Worm (Caenorhabditis elegans) whole organism, L4 larva: ENCODE measurements around the gene T16G12.8.

ENCODE experiments used
- D1046.2 ChIP-seq: fragments of 200-800 bp; sonication (Bioruptor generic); IDR thresholded peaks from 2 replicates; pipeline ENCODE4 v1.3.6; 2022; ENCODE audit warnings: missing genetic modification characterization, missing compliant biosample characterization
- F10B5.3 ChIP-seq: sonication (generic microtip); optimal IDR thresholded peaks from 2 replicates; lab custom pipeline; 2016; ENCODE audit warnings: mild to moderate bottlenecking, missing genetic modification characterization, missing compliant biosample characterization
- F26F4.8 ChIP-seq: fragments of 200-800 bp; sonication (Bioruptor generic); conservative IDR thresholded peaks from 2 replicates; pipeline ENCODE4 v1.3.6; 2022; ENCODE audit warnings: missing genetic modification characterization, missing compliant biosample characterization
- Y48G9A.11 ChIP-seq: fragments of 200-800 bp; sonication (Bioruptor generic); IDR thresholded peaks from 2 replicates; pipeline ENCODE4 v1.3.6; 2022; ENCODE audit warnings: missing genetic modification reagents, missing genetic modification characterization, missing compliant biosample characterization
- Y75B8A.6 ChIP-seq: fragments of 200-800 bp; sonication (Bioruptor generic); IDR thresholded peaks from 2 replicates; pipeline ENCODE4 v1.3.6; 2022; ENCODE audit warnings: missing genetic modification reagents, missing genetic modification characterization, missing compliant biosample characterization
- ZK546.5 ChIP-seq, 2 experiments: sonication (generic microtip); optimal IDR thresholded peaks; 2 replicates each; lab custom pipeline; 2017; ENCODE audit warnings: missing biosample characterization in 2 of 2, missing genetic modification characterization in 2 of 2
- aha-1 ChIP-seq: fragments of 150-350 bp; peaks from one replicate; lab custom pipeline; 2014; ENCODE audit warnings: missing biosample characterization, missing genetic modification characterization
- aly-2 ChIP-seq: sonication (generic microtip); optimal IDR thresholded peaks from 2 replicates; lab custom pipeline; 2018; ENCODE audit warnings: missing biosample characterization, missing genetic modification characterization
- ces-1 ChIP-seq: fragments of 150-350 bp; sonication (generic microtip); optimal IDR thresholded peaks from 4 replicates; lab custom pipeline; 2014; ENCODE audit warnings: missing biosample characterization, missing genetic modification reagents, missing genetic modification characterization
- cey-2 ChIP-seq: sonication (generic microtip); optimal IDR thresholded peaks from 3 replicates; lab custom pipeline; 2017; ENCODE audit warnings: missing genetic modification characterization, mild to moderate bottlenecking, missing compliant biosample characterization, antibody characterized with exemption, borderline replicate concordance; ENCODE audit not compliant: insufficient read depth
- daf-12 ChIP-seq: fragments of 150-350 bp; optimal IDR thresholded peaks from 2 replicates; lab custom pipeline; 2014; ENCODE audit warnings: missing biosample characterization, missing genetic modification reagents, missing genetic modification characterization
- daf-16 ChIP-seq, 3 experiments: sonication (generic microtip); optimal IDR thresholded peaks; 2 replicates each; lab custom pipeline; 2016 to 2017; ENCODE audit warnings: missing genetic modification characterization in 3 of 3, missing genetic modification reagents in 3 of 3, mild to moderate bottlenecking in 2 of 3, missing compliant biosample characterization in 2 of 3, missing biosample characterization in 1 of 3, moderate library complexity in 1 of 3
- daf-19 ChIP-seq: fragments of 200-800 bp; sonication (Bioruptor generic); conservative IDR thresholded peaks from 2 replicates; pipeline ENCODE4 v1.3.6; 2022; ENCODE audit warnings: missing genetic modification characterization, missing compliant biosample characterization
- dmd-8 ChIP-seq: fragments of 200-800 bp; sonication (Bioruptor generic); IDR thresholded peaks from 2 replicates; pipeline ENCODE4 v1.3.6; 2022; ENCODE audit warnings: missing genetic modification characterization, missing compliant biosample characterization
- duxl-1 ChIP-seq: sonication (generic microtip); optimal IDR thresholded peaks from 2 replicates; lab custom pipeline; 2016; ENCODE audit warnings: mild to moderate bottlenecking, missing genetic modification characterization, moderate library complexity, missing compliant biosample characterization; ENCODE audit not compliant: poor library complexity
- fkh-10 ChIP-seq: fragments of 150-350 bp; optimal IDR thresholded peaks from 2 replicates; lab custom pipeline; 2014; ENCODE audit warnings: missing biosample characterization, missing genetic modification reagents, missing genetic modification characterization
- gei-8 ChIP-seq: fragments of 200-800 bp; sonication (Bioruptor generic); optimal IDR thresholded peaks from 2 replicates; lab custom pipeline; 2018; ENCODE audit warnings: mild to moderate bottlenecking, missing genetic modification characterization, missing compliant biosample characterization
- hmg-1.1 ChIP-seq: fragments of 200-800 bp; sonication (Bioruptor generic); IDR thresholded peaks from 2 replicates; pipeline ENCODE4 v1.3.6; 2022; ENCODE audit warnings: missing genetic modification reagents, missing genetic modification characterization, missing compliant biosample characterization
- lim-7 ChIP-seq: fragments of 200-800 bp; sonication (Bioruptor generic); IDR thresholded peaks from 2 replicates; pipeline ENCODE4 v1.3.6; 2022; ENCODE audit warnings: missing genetic modification characterization, missing compliant biosample characterization
- lin-1 ChIP-seq: fragments of 200-800 bp; sonication (Bioruptor generic); IDR thresholded peaks from 2 replicates; pipeline ENCODE4 v1.3.6; 2022; ENCODE audit warnings: missing genetic modification reagents, missing genetic modification characterization, missing compliant biosample characterization
- lin-13 ChIP-seq: fragments of 150-350 bp; optimal IDR thresholded peaks from 2 replicates; lab custom pipeline; 2014; ENCODE audit warnings: missing biosample characterization, missing genetic modification reagents, missing genetic modification characterization
- lin-15B ChIP-seq: fragments of 150-350 bp; sonication (generic microtip); optimal IDR thresholded peaks from 3 replicates; lab custom pipeline; 2014; ENCODE audit warnings: missing biosample characterization, missing genetic modification characterization
- lin-29 ChIP-seq: fragments of 200-800 bp; sonication (Bioruptor generic); IDR thresholded peaks from 2 replicates; pipeline ENCODE4 v1.3.6; 2022; ENCODE audit warnings: missing genetic modification reagents, missing genetic modification characterization, missing compliant biosample characterization
- madf-5 ChIP-seq, 2 experiments: fragments of 200-800 bp; sonication (Bioruptor generic); IDR thresholded peaks; 2 replicates each; pipeline ENCODE4 v1.3.6; 2022; ENCODE audit warnings: missing compliant biosample characterization in 2 of 2, missing genetic modification characterization in 2 of 2
- mdt-29 ChIP-seq: fragments of 200-800 bp; sonication (Bioruptor generic); IDR thresholded peaks from 2 replicates; pipeline ENCODE4 v1.3.6; 2022; ENCODE audit warnings: missing genetic modification reagents, missing genetic modification characterization, missing compliant biosample characterization
- mep-1 ChIP-seq: fragments of 150-350 bp; sonication (generic microtip); optimal IDR thresholded peaks from 3 replicates; lab custom pipeline; 2014; ENCODE audit warnings: missing biosample characterization, missing genetic modification characterization
- nhr-10 ChIP-seq: fragments of 150-350 bp; optimal IDR thresholded peaks from 2 replicates; lab custom pipeline; 2014; ENCODE audit warnings: missing biosample characterization, missing genetic modification characterization
- nhr-42 ChIP-seq: fragments of 200-800 bp; sonication (Bioruptor generic); IDR thresholded peaks from 2 replicates; pipeline ENCODE4 v1.3.6; 2022; ENCODE audit warnings: missing genetic modification characterization, missing compliant biosample characterization
- pha-4 ChIP-seq, 2 experiments: fragments of 150-350 bp in 1 of 2; fragments of 200-800 bp in 1 of 2; sonication (Bioruptor generic) in 1 of 2; IDR thresholded peaks in 1 of 2; optimal IDR thresholded peaks in 1 of 2; 2 replicates each; pipeline versions ENCODE4 v1.3.6 to Lab custom; 2014 to 2022; ENCODE audit warnings: missing genetic modification characterization in 2 of 2, missing genetic modification reagents in 2 of 2, missing biosample characterization in 1 of 2, missing compliant biosample characterization in 1 of 2
- rbr-2 ChIP-seq: sonication (generic microtip); optimal IDR thresholded peaks from 2 replicates; lab custom pipeline; 2016; ENCODE audit warnings: missing genotype, missing genetic modification characterization, missing compliant biosample characterization
- saeg-2 ChIP-seq: fragments of 200-800 bp; sonication (Bioruptor generic); IDR thresholded peaks from 2 replicates; pipeline ENCODE4 v1.3.6; 2022; ENCODE audit warnings: missing genetic modification reagents, missing genetic modification characterization, missing compliant biosample characterization
- sdz-12 ChIP-seq: fragments of 200-800 bp; sonication (Bioruptor generic); optimal IDR thresholded peaks from 2 replicates; lab custom pipeline; 2018; ENCODE audit warnings: mild to moderate bottlenecking, missing genetic modification characterization, missing compliant biosample characterization
- skn-1 ChIP-seq: fragments of 150-350 bp; optimal IDR thresholded peaks from 2 replicates; lab custom pipeline; 2014; ENCODE audit warnings: missing biosample characterization, missing genetic modification characterization
- snpc-1.2 ChIP-seq: fragments of 200-800 bp; sonication (Bioruptor generic); IDR thresholded peaks from 2 replicates; pipeline ENCODE4 v1.3.6; 2022; ENCODE audit warnings: missing genetic modification reagents, missing genetic modification characterization, missing compliant biosample characterization
- snpc-4 ChIP-seq: fragments of 150-350 bp; optimal IDR thresholded peaks from 2 replicates; lab custom pipeline; 2014; ENCODE audit warnings: missing biosample characterization, missing genetic modification characterization
- spr-1 ChIP-seq: sonication (generic microtip); optimal IDR thresholded peaks from 2 replicates; lab custom pipeline; 2016; ENCODE audit warnings: mild to moderate bottlenecking, missing genetic modification characterization, missing compliant biosample characterization
- tag-97 ChIP-seq: fragments of 200-800 bp; sonication (Bioruptor generic); IDR thresholded peaks from 2 replicates; pipeline ENCODE4 v1.3.6; 2022; ENCODE audit warnings: missing genetic modification characterization, missing compliant biosample characterization
- tra-1 ChIP-seq: fragments of 200-800 bp; sonication (Bioruptor generic); IDR thresholded peaks from 2 replicates; pipeline ENCODE4 v1.3.6; 2022; ENCODE audit warnings: missing genetic modification reagents, missing genetic modification characterization, missing compliant biosample characterization
- unc-130 ChIP-seq: sonication (generic microtip); optimal IDR thresholded peaks from 2 replicates; lab custom pipeline; 2016; ENCODE audit warnings: missing genetic modification reagents, missing genetic modification characterization, missing compliant biosample characterization
- unc-62 ChIP-seq, 3 experiments: fragments of 150-350 bp in 1 of 3; sonication (generic microtip); optimal IDR thresholded peaks in 2 of 3; peaks in 1 of 3; 1 replicate in 1 of 3; 2 replicates in 2 of 3; lab custom pipeline; 2014 to 2017; ENCODE audit warnings: missing biosample characterization in 3 of 3, missing genetic modification characterization in 3 of 3, missing genetic modification reagents in 3 of 3, missing genotype in 1 of 3
- zfp-2 ChIP-seq: sonication (generic microtip); optimal IDR thresholded peaks from 2 replicates; lab custom pipeline; 2016; ENCODE audit warnings: mild to moderate bottlenecking, missing genetic modification characterization, missing compliant biosample characterization
- zfp-3 ChIP-seq: fragments of 200-800 bp; sonication (Bioruptor generic); conservative IDR thresholded peaks from 2 replicates; pipeline ENCODE4 v1.3.6; 2022; ENCODE audit warnings: missing genetic modification reagents, missing genetic modification characterization, missing compliant biosample characterization
- zip-2 ChIP-seq: fragments of 150-350 bp; optimal IDR thresholded peaks from 2 replicates; lab custom pipeline; 2014; ENCODE audit warnings: missing biosample characterization, missing genetic modification characterization

The T16G12.8 gene

ce11 chrIII:10016413-10017051, 42.6 kb upstream of the T16G12.8 start, which contains the start of gene rgs-1 (continued):
- TF ChIP-seq pha-4 (GFP tag; IDR thresholded peaks at IDR 0.05; lab: Robert Waterston, UW), result no peak
- TF ChIP-seq pha-4 (tag; optimal IDR thresholded peaks at IDR 0.05; lab: Kevin White, UChicago), result no peak
- no peak for TF ChIP-seq nhr-10 (tag; lab: Kevin White, UChicago)
- TF ChIP-seq hmg-1.1 (GFP tag; lab: Robert Waterston, UW), result peak; percentile 64
- TF ChIP-seq Y75B8A.6 (GFP tag; lab: Robert Waterston, UW), result no peak
- no peak for TF ChIP-seq lin-1 (GFP tag; lab: Robert Waterston, UW)
- TF ChIP-seq aha-1 (tag; lab: Kevin White, UChicago), result peak; percentile 32
- no peak for TF ChIP-seq tag-97 (GFP tag; lab: Robert Waterston, UW)
- no peak for TF ChIP-seq mep-1 (tag; lab: Kevin White, UChicago)
- no peak for TF ChIP-seq skn-1 (tag; lab: Kevin White, UChicago)
- TF ChIP-seq fkh-10 (GFP tag; lab: Kevin White, UChicago), result peak; percentile 37
- TF ChIP-seq, all 104 proteins: peak for 8

DNA sequence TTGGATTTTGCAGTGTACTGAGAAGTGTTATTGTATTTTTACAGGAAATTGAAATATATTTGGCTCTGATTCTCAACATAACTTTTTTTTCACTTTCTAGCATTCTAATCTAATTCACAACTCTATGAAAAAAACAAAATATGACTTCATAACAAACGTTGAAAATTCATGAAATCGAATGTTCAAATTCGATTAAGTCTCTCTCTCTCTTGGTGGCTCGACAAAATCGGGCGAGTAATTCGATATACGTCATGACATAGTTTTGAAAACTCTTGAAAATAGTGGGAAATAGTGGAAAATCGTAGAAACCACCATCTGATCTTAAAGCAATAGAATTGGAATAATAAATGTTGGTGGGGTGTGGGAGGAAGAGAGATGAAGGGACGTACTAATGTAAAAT, 41.1 kb upstream of the T16G12.8 start:
- TF ChIP-seq cey-2 (tag; lab: Kevin White, UChicago) (no peak), nhr-42 (GFP tag; lab: Robert Waterston, UW) (no peak), aha-1 (tag; lab: Kevin White, UChicago) (no peak), ZK546.5 (tag; optimal IDR thresholded peaks at IDR 0.05; lab: Kevin White, UChicago) (no peak), duxl-1 (tag; lab: Kevin White, UChicago) (no peak), madf-5 (GFP tag; IDR thresholded peaks at IDR 0.05; lab: Robert Waterston, UW) (no peak), D1046.2 (GFP tag; lab: Robert Waterston, UW) (no peak), rbr-2 (tag; lab: Kevin White, UChicago) (no peak), ces-1 (GFP tag; lab: Kevin White, UChicago) (no peak), snpc-1.2 (GFP tag; lab: Robert Waterston, UW) (no peak), sdz-12 (GFP tag; lab: Kevin White, UChicago) (no peak), zip-2 (tag; lab: Kevin White, UChicago) (no peak), daf-12 (tag; lab: Kevin White, UChicago) (no peak), tra-1 (GFP tag; lab: Robert Waterston, UW) (no peak), Y48G9A.11 (GFP tag; lab: Robert Waterston, UW) (no peak), unc-62 (GFP tag; optimal IDR thresholded peaks at IDR 0.05 in 1 of 2; lab: Kevin White, UChicago) (no peak), unc-62 (tag; optimal IDR thresholded peaks at IDR 0.05; lab: Kevin White, UChicago) (no peak), aly-2 (tag; lab: Kevin White, UChicago) (no peak), lin-13 (GFP tag; lab: Kevin White, UChicago) (no peak)

ce11 chrIII:10023452-10023851, 35.6 kb upstream of the T16G12.8 start, which contains the start of gene ins-21:
TSS of gene ins-21 (plus strand) at chrIII:10023752.
- no peak for TF ChIP-seq zfp-3
- no peak for TF ChIP-seq lin-29 (GFP tag; lab: Robert Waterston, UW)
- no peak for TF ChIP-seq lin-15B (tag; lab: Kevin White, UChicago)
- TF ChIP-seq spr-1 (tag; lab: Kevin White, UChicago), result no peak
- TF ChIP-seq snpc-4, result no peak
- TF ChIP-seq unc-130 (GFP tag; lab: Kevin White, UChicago), result no peak

DNA sequence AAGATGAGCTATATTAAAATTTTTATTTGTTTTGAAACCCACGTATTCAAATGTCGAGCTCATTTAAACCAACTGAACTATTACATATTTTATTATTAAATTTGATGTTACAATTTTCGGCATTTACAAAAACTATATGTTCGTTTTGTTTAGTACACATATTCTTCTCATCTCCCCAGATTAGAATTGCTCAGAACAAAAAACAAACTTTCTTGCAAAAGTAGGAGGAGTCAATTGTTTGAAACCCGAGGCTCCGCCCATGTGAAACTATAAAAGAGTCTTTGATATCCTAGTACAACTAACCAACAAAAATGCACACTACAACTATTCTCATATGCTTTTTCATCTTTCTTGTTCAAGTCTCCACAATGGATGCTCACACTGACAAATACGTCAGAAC, 33.1 kb upstream of the T16G12.8 start, which contains the start of gene ins-22:
Gene ins-22 (plus strand): TSS at position 301 of the 400 bp plus-strand sequence.
- TF ChIP-seq zip-2 (tag; lab: Kevin White, UChicago) (no peak), zfp-2 (no peak), daf-19 (GFP tag; lab: Robert Waterston, UW) (no peak), tra-1 (GFP tag; lab: Robert Waterston, UW) (no peak), sdz-12 (GFP tag; lab: Kevin White, UChicago) (no peak), lim-7 (GFP tag; lab: Robert Waterston, UW) (no peak), tag-97 (GFP tag; lab: Robert Waterston, UW) (no peak), daf-16 (GFP tag; optimal IDR thresholded peaks at IDR 0.05; lab: Kevin White, UChicago) (no peak), daf-16 (tag; optimal IDR thresholded peaks at IDR 0.05; lab: Kevin White, UChicago) (no peak), ces-1 (GFP tag; lab: Kevin White, UChicago) (no peak), daf-12 (tag; lab: Kevin White, UChicago) (no peak), gei-8 (GFP tag; lab: Kevin White, UChicago) (no peak), unc-62 (GFP tag; optimal IDR thresholded peaks at IDR 0.05 in 1 of 2; lab: Kevin White, UChicago) (no peak), unc-62 (tag; optimal IDR thresholded peaks at IDR 0.05; lab: Kevin White, UChicago) (no peak), dmd-8 (GFP tag; lab: Robert Waterston, UW) (no peak), mdt-29 (GFP tag; lab: Robert Waterston, UW) (no peak), F10B5.3 (tag; lab: Kevin White, UChicago) (no peak), F26F4.8 (no peak), saeg-2 (GFP tag; lab: Robert Waterston, UW) (no peak)
